Worm (Caenorhabditis elegans) whole organism, L1 larva: ENCODE data around the gene slcr-46.2.

ENCODE experiments used
- aha-1 ChIP-seq: fragments of 150-350 bp; optimal IDR thresholded peaks from 2 replicates; lab custom pipeline; 2014; ENCODE audit warnings: missing biosample characterization, missing genetic modification characterization
- ama-1 ChIP-seq: fragments of 150-350 bp; optimal IDR thresholded peaks from 2 replicates; lab custom pipeline; 2014
- ceh-82 ChIP-seq, 3 experiments: fragments of 150-350 bp in 1 of 3; sonication (generic microtip) in 2 of 3; optimal IDR thresholded peaks; 2 replicates each; lab custom pipeline; 2014 to 2017; ENCODE audit warnings: missing biosample characterization in 3 of 3, missing genetic modification characterization in 3 of 3
- ceh-90 ChIP-seq: sonication (generic microtip); optimal IDR thresholded peaks from 2 replicates; lab custom pipeline; 2016; ENCODE audit warnings: missing genetic modification characterization, missing compliant biosample characterization
- ces-1 ChIP-seq: fragments of 150-350 bp; optimal IDR thresholded peaks from 2 replicates; lab custom pipeline; 2014; ENCODE audit warnings: missing biosample characterization, missing genetic modification reagents, missing genetic modification characterization
- dpl-1 ChIP-seq, 3 experiments: fragments of 150-350 bp in 2 of 3; sonication (generic microtip) in 1 of 3; optimal IDR thresholded peaks; 2 replicates each; lab custom pipeline; 2014 to 2017; ENCODE audit warnings: missing biosample characterization in 3 of 3, missing genetic modification characterization in 3 of 3, missing genetic modification reagents in 3 of 3
- fkh-10 ChIP-seq: sonication (generic microtip); optimal IDR thresholded peaks from 2 replicates; lab custom pipeline; 2017; ENCODE audit warnings: missing biosample characterization, missing genetic modification reagents, missing genetic modification characterization
- nhr-12 ChIP-seq: sonication (generic microtip); optimal IDR thresholded peaks from 2 replicates; lab custom pipeline; 2017; ENCODE audit warnings: missing biosample characterization, missing genetic modification characterization
- nhr-71 ChIP-seq: sonication (generic microtip); optimal IDR thresholded peaks from 2 replicates; lab custom pipeline; 2016; ENCODE audit warnings: mild to moderate bottlenecking, missing genetic modification characterization, moderate library complexity, missing compliant biosample characterization
- skn-1 ChIP-seq: fragments of 150-350 bp; optimal IDR thresholded peaks from 2 replicates; lab custom pipeline; 2014; ENCODE audit warnings: missing biosample characterization, missing genetic modification characterization
- sup-37 ChIP-seq: fragments of 200-800 bp; sonication (Bioruptor generic); optimal IDR thresholded peaks from 2 replicates; lab custom pipeline; 2018; ENCODE audit warnings: mild to moderate bottlenecking, missing genetic modification characterization, missing compliant biosample characterization
- unc-130 ChIP-seq: fragments of 150-350 bp; optimal IDR thresholded peaks from 2 replicates; lab custom pipeline; 2017; ENCODE audit warnings: missing biosample characterization, missing genetic modification characterization, inconsistent platforms
- ztf-11 ChIP-seq, 2 experiments: sonication (generic microtip); optimal IDR thresholded peaks; 2 replicates each; lab custom pipeline; 2016 to 2017; ENCODE audit warnings: missing genetic modification characterization in 2 of 2, missing biosample characterization in 1 of 2, missing compliant biosample characterization in 1 of 2
- ztf-4 ChIP-seq: fragments of 150-350 bp; optimal IDR thresholded peaks from 2 replicates; lab custom pipeline; 2014; ENCODE audit warnings: missing biosample characterization, missing genetic modification characterization

DNA sequence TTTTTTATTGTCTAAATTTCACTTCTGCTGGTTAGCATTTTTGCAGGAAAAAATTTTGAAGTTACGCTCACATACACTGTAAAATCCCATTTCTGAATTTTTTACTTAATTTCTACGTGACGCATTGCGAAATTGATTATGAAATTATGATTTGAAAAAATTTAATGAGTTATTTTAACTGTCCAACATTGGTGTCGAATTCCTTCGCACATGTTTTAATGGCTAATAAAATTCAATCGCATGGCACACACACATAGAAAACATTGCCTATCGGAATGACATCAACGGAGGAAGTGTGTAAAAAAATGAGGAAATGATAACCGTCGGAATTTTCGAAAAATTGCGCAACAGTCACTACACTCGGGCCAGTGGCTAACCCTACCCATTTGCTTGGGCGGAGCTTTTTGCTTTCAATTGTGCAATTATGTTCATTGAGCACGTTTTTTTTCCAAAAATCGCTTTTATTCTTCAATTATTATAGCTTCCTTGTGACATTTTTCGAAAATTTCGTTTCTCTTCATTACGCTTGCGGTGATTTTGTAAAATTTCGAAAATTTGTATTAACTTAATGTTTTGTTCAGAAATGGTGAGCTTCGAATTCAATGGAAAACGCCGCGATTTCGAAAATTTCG, 44.0 kb upstream of the slcr-46.2 start, which contains the start of gene C25F9.16:
- TF ChIP-seq fkh-10 (GFP tag; lab: Kevin White, UChicago): no peak
- TF ChIP-seq ces-1: no peak
- TF ChIP-seq ceh-82 (tag; optimal IDR thresholded peaks at IDR 0.05; lab: Kevin White, UChicago): no peak
- TF ChIP-seq sup-37: no peak
- no peak for TF ChIP-seq nhr-12
- TF ChIP-seq dpl-1 (GFP tag; optimal IDR thresholded peaks at IDR 0.05; lab: Kevin White, UChicago): no peak
- no peak for TF ChIP-seq ceh-90 (tag; lab: Kevin White, UChicago)
- no peak for TF ChIP-seq skn-1 (tag; lab: Kevin White, UChicago)
- TF ChIP-seq unc-130 (tag; lab: Kevin White, UChicago): no peak
- TF ChIP-seq ztf-11 (tag; optimal IDR thresholded peaks at IDR 0.05; lab: Kevin White, UChicago): no peak
- no peak for TF ChIP-seq ama-1 (lab: Kevin White, UChicago)
- TF ChIP-seq aha-1: no peak
- no peak for TF ChIP-seq nhr-71 (tag; lab: Kevin White, UChicago)
- TF ChIP-seq ztf-4 (tag; lab: Kevin White, UChicago): no peak
